Worm (Caenorhabditis elegans) whole organism, L1 larva: ENCODE results near the gene idpp-3.

Experiments used
- C04F5.9 ChIP-seq: sonication (generic microtip); optimal IDR thresholded peaks from 2 replicates; lab custom pipeline; 2016; ENCODE audit warnings: missing genetic modification characterization, missing compliant biosample characterization
- C16A3.4 ChIP-seq: fragments of 150-350 bp; optimal IDR thresholded peaks from 2 replicates; lab custom pipeline; 2014; ENCODE audit warnings: missing biosample characterization, missing genetic modification characterization
- C34B4.2 ChIP-seq: sonication (generic microtip); optimal IDR thresholded peaks from 2 replicates; lab custom pipeline; 2017; ENCODE audit warnings: mild to moderate bottlenecking, missing genetic modification characterization, missing compliant biosample characterization
- F16B12.6 ChIP-seq: fragments of 150-350 bp; optimal IDR thresholded peaks from 2 replicates; lab custom pipeline; 2014; ENCODE audit warnings: missing biosample characterization, missing genetic modification characterization
- alr-1 ChIP-seq: fragments of 200-800 bp; sonication (Bioruptor generic); optimal IDR thresholded peaks from 2 replicates; lab custom pipeline; 2018; ENCODE audit warnings: borderline replicate concordance, mild to moderate bottlenecking, missing genetic modification characterization, missing compliant biosample characterization
- aly-2 ChIP-seq: fragments of 150-350 bp; optimal IDR thresholded peaks from 2 replicates; lab custom pipeline; 2014; ENCODE audit warnings: missing biosample characterization, missing genetic modification characterization
- ama-1 ChIP-seq: fragments of 150-350 bp; optimal IDR thresholded peaks from 2 replicates; lab custom pipeline; 2014
- blmp-1 ChIP-seq: fragments of 150-350 bp; optimal IDR thresholded peaks from 2 replicates; lab custom pipeline; 2014; ENCODE audit warnings: missing biosample characterization, missing genetic modification characterization
- ceh-63 ChIP-seq: fragments of 200-800 bp; sonication (Bioruptor generic); optimal IDR thresholded peaks from 2 replicates; lab custom pipeline; 2018; ENCODE audit warnings: mild to moderate bottlenecking, missing genetic modification characterization, missing compliant biosample characterization
- ceh-82 ChIP-seq, 3 experiments: fragments of 150-350 bp in 1 of 3; sonication (generic microtip) in 2 of 3; optimal IDR thresholded peaks; 2 replicates each; lab custom pipeline; 2014 to 2017; ENCODE audit warnings: missing biosample characterization in 3 of 3, missing genetic modification characterization in 3 of 3
- dsc-1 ChIP-seq: sonication (generic microtip); optimal IDR thresholded peaks from 2 replicates; lab custom pipeline; 2016; ENCODE audit warnings: mild to moderate bottlenecking, missing genetic modification characterization, missing compliant biosample characterization
- efl-1 ChIP-seq, 4 experiments: fragments of 150-350 bp; optimal IDR thresholded peaks in 3 of 4; peaks in 1 of 4; 1 replicate in 1 of 4; 2 replicates in 3 of 4; lab custom pipeline; 2014; ENCODE audit warnings: missing biosample characterization in 2 of 4, missing genetic modification characterization in 2 of 4, missing genetic modification reagents in 2 of 4
- efl-3 ChIP-seq: fragments of 200-800 bp; sonication (Bioruptor generic); optimal IDR thresholded peaks from 2 replicates; lab custom pipeline; 2018; ENCODE audit warnings: mild to moderate bottlenecking, missing genetic modification characterization, missing compliant biosample characterization
- egl-13 ChIP-seq: sonication (generic microtip); optimal IDR thresholded peaks from 2 replicates; lab custom pipeline; 2016; ENCODE audit warnings: missing genotype, missing genetic modification reagents, missing genetic modification characterization, missing compliant biosample characterization
- egl-27 ChIP-seq, 2 experiments: fragments of 150-350 bp in 1 of 2; sonication (generic microtip); optimal IDR thresholded peaks; 3 replicates each; lab custom pipeline; 2017 to 2018; ENCODE audit warnings: missing biosample characterization in 2 of 2, missing genetic modification characterization in 2 of 2, missing genetic modification reagents in 2 of 2
- elt-2 ChIP-seq: sonication (generic microtip); optimal IDR thresholded peaks from 2 replicates; lab custom pipeline; 2016; ENCODE audit warnings: missing genetic modification characterization, mild to moderate bottlenecking, inconsistent platforms, missing compliant biosample characterization, missing genetic modification reagents
- fkh-10 ChIP-seq: sonication (generic microtip); optimal IDR thresholded peaks from 2 replicates; lab custom pipeline; 2017; ENCODE audit warnings: missing biosample characterization, missing genetic modification reagents, missing genetic modification characterization
- fkh-4 ChIP-seq: sonication (generic microtip); optimal IDR thresholded peaks from 2 replicates; lab custom pipeline; 2016; ENCODE audit warnings: missing compliant biosample characterization, missing genetic modification characterization, borderline replicate concordance
- fkh-8 ChIP-seq: sonication (generic microtip); optimal IDR thresholded peaks from 2 replicates; lab custom pipeline; 2016; ENCODE audit warnings: mild to moderate bottlenecking, missing genetic modification characterization, missing compliant biosample characterization
- hlh-17 ChIP-seq: fragments of 200-800 bp; sonication (Bioruptor generic); optimal IDR thresholded peaks from 2 replicates; lab custom pipeline; 2018; ENCODE audit warnings: missing genetic modification characterization, mild to moderate bottlenecking, missing compliant biosample characterization, moderate library complexity, borderline replicate concordance
- irx-1 ChIP-seq: sonication (generic microtip); optimal IDR thresholded peaks from 2 replicates; lab custom pipeline; 2016; ENCODE audit warnings: missing genetic modification characterization, missing compliant biosample characterization
- isw-1 ChIP-seq: fragments of 200-800 bp; sonication (Bioruptor generic); IDR thresholded peaks from 2 replicates; pipeline ENCODE4 v1.3.6; 2022; ENCODE audit warnings: missing genetic modification characterization, missing compliant biosample characterization
- lin-14 ChIP-seq: fragments of 200-800 bp; sonication (Bioruptor generic); optimal IDR thresholded peaks from 2 replicates; lab custom pipeline; 2018; ENCODE audit warnings: mild to moderate bottlenecking, missing genetic modification characterization, moderate library complexity, missing compliant biosample characterization
- lin-15B ChIP-seq: fragments of 150-350 bp; sonication (generic microtip); optimal IDR thresholded peaks from 3 replicates; lab custom pipeline; 2014; ENCODE audit warnings: missing biosample characterization, missing genetic modification characterization
- lin-39 ChIP-seq: fragments of 150-350 bp; optimal IDR thresholded peaks from 2 replicates; lab custom pipeline; 2014; ENCODE audit warnings: missing biosample characterization, missing genetic modification reagents, missing genetic modification characterization
- lir-3 ChIP-seq: sonication (generic microtip); optimal IDR thresholded peaks from 2 replicates; lab custom pipeline; 2016; ENCODE audit warnings: mild to moderate bottlenecking, missing genetic modification characterization, moderate library complexity, missing compliant biosample characterization; ENCODE audit not compliant: poor library complexity
- mab-9 ChIP-seq: fragments of 200-800 bp; sonication (Bioruptor generic); IDR thresholded peaks from 2 replicates; pipeline ENCODE4 v1.3.6; 2022; ENCODE audit warnings: missing genetic modification reagents, missing genetic modification characterization, missing compliant biosample characterization
- mdl-1 ChIP-seq, 2 experiments: fragments of 150-350 bp; optimal IDR thresholded peaks; 2 replicates each; lab custom pipeline; 2014 to 2017; ENCODE audit warnings: missing biosample characterization in 2 of 2, missing genetic modification characterization in 2 of 2, inconsistent platforms in 1 of 2
- mef-2 ChIP-seq: fragments of 150-350 bp; optimal IDR thresholded peaks from 2 replicates; lab custom pipeline; 2014; ENCODE audit warnings: missing biosample characterization, missing genetic modification characterization
- nhr-11 ChIP-seq: fragments of 150-350 bp; optimal IDR thresholded peaks from 2 replicates; lab custom pipeline; 2014; ENCODE audit warnings: missing biosample characterization, missing genetic modification characterization
- nhr-12 ChIP-seq: sonication (generic microtip); optimal IDR thresholded peaks from 2 replicates; lab custom pipeline; 2017; ENCODE audit warnings: missing biosample characterization, missing genetic modification characterization
- nhr-237 ChIP-seq: fragments of 150-350 bp; optimal IDR thresholded peaks from 2 replicates; lab custom pipeline; 2014; ENCODE audit warnings: missing biosample characterization, missing genetic modification characterization
- nhr-71 ChIP-seq: sonication (generic microtip); optimal IDR thresholded peaks from 2 replicates; lab custom pipeline; 2016; ENCODE audit warnings: mild to moderate bottlenecking, missing genetic modification characterization, moderate library complexity, missing compliant biosample characterization
- nhr-76 ChIP-seq: sonication (generic microtip); optimal IDR thresholded peaks from 2 replicates; lab custom pipeline; 2017; ENCODE audit warnings: missing biosample characterization, missing genetic modification characterization
- nhr-85 ChIP-seq: sonication (generic microtip); peaks from one replicate; lab custom pipeline; 2016; ENCODE audit warnings: missing genetic modification characterization, inconsistent platforms, missing compliant biosample characterization
- nhr-90 ChIP-seq: sonication (generic microtip); optimal IDR thresholded peaks from 2 replicates; lab custom pipeline; 2016; ENCODE audit warnings: mild to moderate bottlenecking, missing genetic modification characterization, missing compliant biosample characterization; ENCODE audit not compliant: poor library complexity
- pqm-1 ChIP-seq: sonication (generic microtip); optimal IDR thresholded peaks from 3 replicates; lab custom pipeline; 2017; ENCODE audit warnings: missing biosample characterization, missing genetic modification characterization
- rnt-1 ChIP-seq: sonication (generic microtip); optimal IDR thresholded peaks from 2 replicates; lab custom pipeline; 2016; ENCODE audit warnings: mild to moderate bottlenecking, missing genetic modification characterization, moderate library complexity, missing compliant biosample characterization
- skn-1 ChIP-seq: fragments of 150-350 bp; optimal IDR thresholded peaks from 2 replicates; lab custom pipeline; 2014; ENCODE audit warnings: missing biosample characterization, missing genetic modification characterization
- snu-23 ChIP-seq: sonication (generic microtip); optimal IDR thresholded peaks from 2 replicates; lab custom pipeline; 2016; ENCODE audit warnings: missing genetic modification characterization, missing compliant biosample characterization
- sox-4 ChIP-seq: sonication (generic microtip); optimal IDR thresholded peaks from 2 replicates; lab custom pipeline; 2016; ENCODE audit warnings: missing genetic modification characterization, missing compliant biosample characterization
- sptf-1 ChIP-seq: fragments of 150-350 bp; optimal IDR thresholded peaks from 2 replicates; lab custom pipeline; 2014; ENCODE audit warnings: missing biosample characterization, missing genetic modification characterization
- sup-37 ChIP-seq: fragments of 200-800 bp; sonication (Bioruptor generic); optimal IDR thresholded peaks from 2 replicates; lab custom pipeline; 2018; ENCODE audit warnings: mild to moderate bottlenecking, missing genetic modification characterization, missing compliant biosample characterization
- tlp-1 ChIP-seq: fragments of 150-350 bp; optimal IDR thresholded peaks from 2 replicates; lab custom pipeline; 2014; ENCODE audit warnings: missing biosample characterization, missing genetic modification characterization
- unc-130 ChIP-seq: fragments of 150-350 bp; optimal IDR thresholded peaks from 2 replicates; lab custom pipeline; 2017; ENCODE audit warnings: missing biosample characterization, missing genetic modification characterization, inconsistent platforms
- unc-98 ChIP-seq: fragments of 200-800 bp; sonication (Bioruptor generic); IDR thresholded peaks from 2 replicates; pipeline ENCODE4 v1.3.6; 2022; ENCODE audit warnings: missing genetic modification characterization, missing compliant biosample characterization
- vab-15 ChIP-seq: sonication (generic microtip); optimal IDR thresholded peaks from 2 replicates; lab custom pipeline; 2017; ENCODE audit warnings: missing genotype, mild to moderate bottlenecking, missing genetic modification characterization, missing compliant biosample characterization
- zag-1 ChIP-seq: fragments of 150-350 bp; optimal IDR thresholded peaks from 2 replicates; lab custom pipeline; 2014; ENCODE audit warnings: missing biosample characterization, missing genetic modification characterization
- ztf-4 ChIP-seq: fragments of 150-350 bp; optimal IDR thresholded peaks from 2 replicates; lab custom pipeline; 2014; ENCODE audit warnings: missing biosample characterization, missing genetic modification characterization

Gene idpp-3

ce11 chrX:14976840-14977534 is 15.6 kb upstream of the idpp-3 start:
- TF ChIP-seq fkh-4 (tag; lab: Kevin White, UChicago) (no peak), nhr-85 (peak; percentile 7)

ce11 chrX:14975467-14976167 is 14.2 kb upstream of the idpp-3 start, which contains the start of gene F20D1.3:
Gene F20D1.3, plus strand, starts transcription at chrX:14976117.
- TF ChIP-seq lin-15B (tag; lab: Kevin White, UChicago) (no peak), vab-15 (tag; lab: Kevin White, UChicago) (no peak), blmp-1 (tag; lab: Kevin White, UChicago) (peak; percentile 60), snu-23 (peak; percentile 78), aly-2 (tag; lab: Kevin White, UChicago) (no peak), sptf-1 (no peak), ztf-4 (tag; lab: Kevin White, UChicago) (no peak), egl-13 (no peak), ceh-63 (GFP tag; lab: Kevin White, UChicago) (no peak), pqm-1 (tag; lab: Kevin White, UChicago) (no peak), C04F5.9 (tag; lab: Kevin White, UChicago) (no peak), lir-3 (tag; lab: Kevin White, UChicago) (no peak), isw-1 (GFP tag; lab: Robert Waterston, UW) (no peak), dsc-1 (tag; lab: Kevin White, UChicago) (peak; percentile 14), nhr-85 (peak; percentile 91), nhr-237 (tag; lab: Kevin White, UChicago) (peak; percentile 26), irx-1 (tag; lab: Kevin White, UChicago) (peak; percentile 36), mdl-1 (tag; optimal IDR thresholded peaks at IDR 0.05; lab: Kevin White, UChicago) (peak in 1 of 2 experiments; percentile 34), hlh-17 (no peak), tlp-1 (tag; lab: Kevin White, UChicago) (no peak), egl-27 (tag; optimal IDR thresholded peaks at IDR 0.05; lab: Kevin White, UChicago) (no peak), ceh-82 (tag; optimal IDR thresholded peaks at IDR 0.05; lab: Kevin White, UChicago) (peak in 2 of 3 experiments; percentile 16), mab-9 (no peak), C16A3.4 (tag; lab: Kevin White, UChicago) (peak; percentile 68), alr-1 (no peak), nhr-12 (no peak), zag-1 (no peak), sox-4 (no peak), skn-1 (peak; percentile 65), efl-3 (no peak), fkh-10 (GFP tag; lab: Kevin White, UChicago) (no peak), fkh-8 (tag; lab: Kevin White, UChicago) (peak; percentile 75), ama-1 (no peak), nhr-90 (tag; lab: Kevin White, UChicago) (peak; percentile 11), mef-2 (tag; lab: Kevin White, UChicago) (no peak), unc-130 (peak; percentile 34), nhr-71 (tag; lab: Kevin White, UChicago) (peak; percentile 78), rnt-1 (tag; lab: Kevin White, UChicago) (no peak), nhr-76 (tag; lab: Kevin White, UChicago) (no peak), C34B4.2 (tag; lab: Kevin White, UChicago) (no peak), lin-39 (no peak), unc-98 (GFP tag; lab: Robert Waterston, UW) (no peak), elt-2 (tag; lab: Kevin White, UChicago) (no peak), lin-14 (GFP tag; lab: Kevin White, UChicago) (peak; percentile 91), sup-37 (GFP tag; lab: Kevin White, UChicago) (no peak), nhr-11 (tag; lab: Kevin White, UChicago) (no peak), F16B12.6 (tag; lab: Kevin White, UChicago) (no peak), efl-1 (optimal IDR thresholded peaks at IDR 0.05; lab: Kevin White, UChicago) (peak; percentile 8 to 42), efl-1 (GFP tag; optimal IDR thresholded peaks at IDR 0.05 in 1 of 2; lab: Kevin White, UChicago) (peak in 1 of 2 experiments; percentile 15)
